Worm (Caenorhabditis elegans) whole organism, midembryonic: ENCODE results near the gene sri-2.
"Not testable (repeated sequence)": the region's sequence is repeated elsewhere in the genome, so short reads cannot be mapped to it uniquely, and the experiment has no call there.

Experiments used
- T22C8.4 ChIP-seq: fragments of 200-800 bp; sonication (Bioruptor generic); IDR thresholded peaks from 2 replicates; pipeline ENCODE4 v1.3.6; 2022; ENCODE audit warnings: missing genetic modification characterization, missing compliant biosample characterization
- cog-1 ChIP-seq: sonication (generic microtip); optimal IDR thresholded peaks from 2 replicates; lab custom pipeline; 2016; ENCODE audit warnings: missing genetic modification characterization, missing compliant biosample characterization
- flt-1 ChIP-seq: fragments of 200-800 bp; sonication (Bioruptor generic); IDR thresholded peaks from 2 replicates; pipeline ENCODE4 v1.3.6; 2022; ENCODE audit warnings: missing genetic modification characterization, missing compliant biosample characterization
- klf-2 ChIP-seq: fragments of 200-800 bp; sonication (Bioruptor generic); conservative IDR thresholded peaks from 2 replicates; pipeline ENCODE4 v1.3.6; 2022; ENCODE audit warnings: missing genetic modification reagents, missing genetic modification characterization, missing compliant biosample characterization
- ref-1 ChIP-seq: fragments of 200-800 bp; sonication (Bioruptor generic); conservative IDR thresholded peaks from 2 replicates; pipeline ENCODE4 v1.3.6; 2022; ENCODE audit warnings: missing genetic modification reagents, missing genetic modification characterization, missing compliant biosample characterization
- ztf-29 ChIP-seq: fragments of 200-800 bp; sonication (Bioruptor generic); IDR thresholded peaks from 2 replicates; pipeline ENCODE4 v1.3.6; 2022; ENCODE audit warnings: missing genetic modification reagents, missing genetic modification characterization, missing compliant biosample characterization

DNA sequence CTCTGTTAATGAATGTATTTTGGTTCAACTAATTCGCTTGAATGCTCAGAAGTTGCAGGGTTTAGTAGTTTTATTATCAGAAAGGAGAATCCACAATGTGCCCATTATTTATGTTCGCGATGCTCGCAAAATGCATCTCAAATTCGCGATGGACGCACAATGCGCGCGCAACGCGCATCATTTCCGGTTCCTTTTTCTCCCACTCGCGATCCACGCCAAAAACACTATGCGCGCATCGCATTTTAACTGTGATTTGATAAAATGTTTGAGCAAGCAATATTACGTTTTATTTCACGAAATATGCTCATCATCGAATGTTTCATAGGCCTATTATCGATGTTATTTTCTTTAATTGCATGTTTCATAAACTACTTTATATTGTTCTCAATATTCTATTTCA lies 35.1 kb downstream of the sri-2 start, which contains the start of gene srbc-77:
- TF ChIP-seq ref-1 (GFP tag; lab: Robert Waterston, UW); T22C8.4; cog-1; klf-2 (GFP tag; lab: Robert Waterston, UW); ztf-29 (GFP tag; lab: Robert Waterston, UW); flt-1 (GFP tag; lab: Robert Waterston, UW): not testable (repeated sequence)
